Fruit fly (Drosophila melanogaster): Measurements from ENCODE around the gene CG31704.

The CG31704 gene

DNA sequence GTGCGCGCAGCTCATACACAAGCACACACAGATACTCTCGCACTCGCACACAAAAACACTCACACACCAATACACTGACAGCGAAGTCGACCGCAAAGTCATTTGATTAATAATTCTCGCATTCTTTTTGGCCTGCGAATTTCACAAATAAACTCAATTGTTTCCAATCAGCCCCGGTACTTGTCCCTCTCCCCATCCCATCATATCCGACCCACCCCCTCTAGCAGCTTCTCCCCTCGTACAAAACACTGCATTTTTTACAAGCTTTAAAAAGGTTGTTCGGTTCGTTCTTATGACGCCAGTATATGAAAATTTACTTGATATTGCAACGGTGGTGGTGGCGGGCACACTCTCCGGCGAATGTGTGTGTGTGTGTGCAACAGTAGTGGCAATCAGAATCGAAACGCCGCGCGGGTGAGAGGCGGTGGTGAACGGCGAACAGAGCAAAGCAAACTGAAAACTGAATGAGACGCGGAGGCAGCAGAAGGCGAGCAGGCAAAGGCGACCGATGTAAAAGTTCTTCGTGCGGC lies 32.7 kb upstream of the CG31704 start (continued):
- peak; percentile 48 for TF ChIP-seq Mes4 (GFP tag; optimal IDR thresholded peaks at IDR 0.05)
- peak; percentile 25; the same call in 1 of the 3 replicates for TF ChIP-seq knrl (GFP tag; IDR thresholded peaks at IDR 0.05; ENCODE audit: partially characterized antibody)
- TF ChIP-seq Awh (GFP tag; IDR thresholded peaks at IDR 0.05), result no peak
- TF ChIP-seq Hr39 (optimal IDR thresholded peaks at IDR 0.05), result no peak
- no peak for TF ChIP-seq Doc2 (GFP tag; IDR thresholded peaks at IDR 0.05)
- peak; percentile 87 for TF ChIP-seq CG10543 (GFP tag; optimal IDR thresholded peaks at IDR 0.05)
- TF ChIP-seq CG18262 (tag; optimal IDR thresholded peaks at IDR 0.05), result no peak
- peak; percentile 81 for TF ChIP-seq CG42726 (GFP tag; IDR thresholded peaks at IDR 0.05; ENCODE audit: partially characterized antibody)
- no peak for TF ChIP-seq TFAM (GFP tag; optimal IDR thresholded peaks at IDR 0.05)
- TF ChIP-seq aop (GFP tag; IDR thresholded peaks at IDR 0.05), result no peak
- no peak for TF ChIP-seq CG13424 (tag; optimal IDR thresholded peaks at IDR 0.05)
- TF ChIP-seq CG2889 (GFP tag; IDR thresholded peaks at IDR 0.05), result no peak
- peak in 1 of 2 experiments; percentile 18 for TF ChIP-seq bsh (GFP tag; optimal IDR thresholded peaks at IDR 0.05)
- TF ChIP-seq Stat92E (GFP tag; optimal IDR thresholded peaks at IDR 0.05), result no peak
- TF ChIP-seq Hr78 (GFP tag; optimal IDR thresholded peaks at IDR 0.05), result no peak
- peak; percentile 68; the same call in 2 of the 3 replicates for TF ChIP-seq Dbx (GFP tag; IDR thresholded peaks at IDR 0.05)
- peak; percentile 1 for TF ChIP-seq CHES-1-like (GFP tag; optimal IDR thresholded peaks at IDR 0.05)
- TF ChIP-seq CG15479 (GFP tag; optimal IDR thresholded peaks at IDR 0.05), result peak; percentile 26
- no peak for TF ChIP-seq fd64A (GFP tag; optimal IDR thresholded peaks at IDR 0.05)
- TF ChIP-seq gt (GFP tag; IDR thresholded peaks at IDR 0.05), result no peak
- no peak for TF ChIP-seq tgo (GFP tag; IDR thresholded peaks at IDR 0.05)
- TF ChIP-seq dm (GFP tag; optimal IDR thresholded peaks at IDR 0.05), result peak; percentile 39
- no peak for TF ChIP-seq CG10366 (GFP tag; IDR thresholded peaks at IDR 0.05)
- TF ChIP-seq tio (GFP tag; optimal IDR thresholded peaks at IDR 0.05), result no peak
- no peak for TF ChIP-seq lilli (GFP tag; optimal IDR thresholded peaks at IDR 0.05)
- no peak for TF ChIP-seq oc (tag; optimal IDR thresholded peaks at IDR 0.05)
- no peak for TF ChIP-seq sens-2 (GFP tag; IDR thresholded peaks at IDR 0.05)
- peak; percentile 36 for TF ChIP-seq ash1 (GFP tag; optimal IDR thresholded peaks at IDR 0.05)
- TF ChIP-seq CG12391 (tag; optimal IDR thresholded peaks at IDR 0.05), result no peak
- peak; percentile 32 for TF ChIP-seq Nf-YB (GFP tag; optimal IDR thresholded peaks at IDR 0.05)
- TF ChIP-seq wdn (GFP tag; IDR thresholded peaks at IDR 0.05), result no peak
- 0 out of 3 replicates have a peak, but pooled peaks have one; percentile 12 for TF ChIP-seq H15 (GFP tag; IDR thresholded peaks at IDR 0.05)
- peak; percentile 12 for TF ChIP-seq CG1603 (tag; optimal IDR thresholded peaks at IDR 0.05)

DNA sequence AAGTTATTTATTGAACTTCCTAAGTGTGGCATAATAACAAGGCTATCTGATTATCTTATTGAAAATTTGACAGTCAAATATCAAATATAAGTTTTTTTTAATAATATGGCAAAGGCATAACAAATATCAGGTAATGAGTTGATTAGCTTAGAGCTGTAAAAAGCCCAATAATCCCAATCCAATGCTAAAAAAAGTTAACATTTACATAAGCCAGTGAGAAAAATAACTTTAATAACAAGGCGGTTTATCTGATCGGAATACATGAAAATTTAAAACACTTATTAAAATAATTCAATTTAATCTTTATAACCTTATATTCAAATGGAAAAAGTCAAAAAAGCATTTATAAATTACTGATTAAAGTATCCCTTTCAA lies 32.2 kb upstream of the CG31704 start:
- TF ChIP-seq CG16815 (GFP tag; optimal IDR thresholded peaks at IDR 0.05) (no peak), Drgx (GFP tag; IDR thresholded peaks at IDR 0.05) (no peak), CG14014 (GFP tag; IDR thresholded peaks at IDR 0.05) (no peak), Bdp1 (GFP tag; optimal IDR thresholded peaks at IDR 0.05) (no peak), lola (GFP tag; optimal IDR thresholded peaks at IDR 0.05) (peak in 1 of 3 experiments; percentile 32), chm (GFP tag; IDR thresholded peaks at IDR 0.05) (no peak), CG9609 (GFP tag; optimal IDR thresholded peaks at IDR 0.05) (no peak), Eip74EF (GFP tag; optimal IDR thresholded peaks at IDR 0.05) (no peak), HHEX (GFP tag; optimal IDR thresholded peaks at IDR 0.05) (no peak), Abd-B (GFP tag; optimal IDR thresholded peaks at IDR 0.05) (no peak), pfk (GFP tag; optimal IDR thresholded peaks at IDR 0.05) (no peak), CG18619 (GFP tag; optimal IDR thresholded peaks at IDR 0.05) (peak; percentile 10), CG17361 (GFP tag; IDR thresholded peaks at IDR 0.05) (peak; percentile 55), CoRest (tag; optimal IDR thresholded peaks at IDR 0.05) (peak; percentile 48), Asciz (GFP tag; optimal IDR thresholded peaks at IDR 0.05) (no peak), bab2 (GFP tag; optimal IDR thresholded peaks at IDR 0.05) (no peak), CG1603 (tag; optimal IDR thresholded peaks at IDR 0.05) (no peak), Hr78 (GFP tag; optimal IDR thresholded peaks at IDR 0.05) (no peak), prd (optimal IDR thresholded peaks at IDR 0.05) (no peak), prd (GFP tag; IDR thresholded peaks at IDR 0.05) (no peak)
